Fruit fly (Drosophila melanogaster) whole organism: ENCODE results near the gene Sytbeta.

Experiments used
- CG8478 ChIP-seq: fragments of >200 bp; optimal IDR thresholded peaks from 2 replicates; lab custom pipeline; 2018; ENCODE audit warnings: inconsistent platforms
- Dll ChIP-seq: fragments of >200 bp; optimal IDR thresholded peaks from 2 replicates; lab custom pipeline; 2017
- pan ChIP-seq: fragments of >200 bp; optimal IDR thresholded peaks from 2 replicates; lab custom pipeline; 2017
- psq ChIP-seq: fragments of >200 bp; optimal IDR thresholded peaks from 2 replicates; lab custom pipeline; 2017
- usp ChIP-seq: fragments of >200 bp; optimal IDR thresholded peaks from 2 replicates; lab custom pipeline; 2017; ENCODE audit warnings: missing biosample characterization, missing genetic modification characterization, mixed read lengths

DNA sequence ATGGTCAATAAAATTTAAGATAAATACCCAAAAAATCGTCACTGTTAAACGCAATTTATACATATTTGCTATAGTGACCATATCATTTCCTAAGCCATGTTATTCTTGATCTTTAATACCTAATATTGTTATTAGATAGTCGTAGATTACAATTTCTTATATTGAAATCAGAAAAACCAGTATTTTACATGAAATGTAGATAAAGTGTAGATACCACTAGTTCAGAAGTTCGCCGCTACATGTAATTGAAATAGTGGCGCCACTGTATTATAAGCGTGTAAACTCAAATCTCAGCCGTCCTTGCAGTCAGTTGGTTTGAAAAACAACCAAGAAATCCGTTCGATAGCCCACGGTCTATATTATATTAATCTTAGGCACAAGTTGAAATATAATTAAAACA, 16.7 kb downstream of the Sytbeta start:
- no peak for TF ChIP-seq usp (GFP tag; lab: Kevin White, UChicago)
- no peak for TF ChIP-seq pan (lab: Kevin White, UChicago)
- TF ChIP-seq psq: no peak
- TF ChIP-seq CG8478 (lab: Kevin White, UChicago): no peak
- TF ChIP-seq Dll (lab: Kevin White, UChicago): no peak
